Fruit fly (Drosophila melanogaster): Measurements from ENCODE around the gene CG1368.

DNA sequence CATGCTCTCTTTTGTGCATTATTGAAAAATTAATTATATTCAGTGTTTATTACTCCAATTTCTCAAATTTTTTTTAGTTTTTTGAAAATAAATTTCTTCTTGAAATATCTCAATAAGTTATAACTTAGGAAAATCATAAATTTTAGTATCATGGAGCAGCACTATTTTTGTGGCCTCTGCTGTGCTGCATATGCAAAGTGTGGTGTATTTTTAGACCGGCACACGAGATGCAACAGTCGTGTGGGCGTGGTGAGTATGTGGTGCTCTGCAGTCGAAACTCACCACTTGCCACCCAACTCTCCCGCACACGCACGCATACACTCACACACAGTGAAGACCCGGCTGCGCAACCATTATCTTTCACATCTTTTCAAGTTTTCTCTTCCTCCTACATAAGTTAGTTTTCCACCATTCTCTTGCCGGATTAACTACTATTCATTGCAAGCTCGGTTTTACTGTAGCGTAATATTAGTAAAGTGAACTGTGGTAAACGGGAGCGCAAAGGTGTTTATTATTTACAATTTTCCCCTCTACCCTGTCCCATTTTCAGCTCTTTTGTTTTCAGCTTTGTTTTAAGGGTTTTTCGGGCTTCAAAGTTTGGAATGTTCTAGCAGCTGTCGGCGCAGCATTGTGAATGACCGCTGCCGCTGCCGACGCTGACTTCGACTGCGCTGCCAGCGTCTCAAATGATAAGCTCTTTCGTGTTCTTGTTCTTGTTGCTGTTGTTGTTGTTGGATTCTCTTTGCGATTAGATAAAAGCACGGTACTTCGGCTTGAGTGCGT, 34.1 kb downstream of the CG1368 start:
- no peak for TF ChIP-seq sv (GFP tag; optimal IDR thresholded peaks at IDR 0.05)
- peak; percentile 17 for TF ChIP-seq br (GFP tag; optimal IDR thresholded peaks at IDR 0.05)
- TF ChIP-seq pan (optimal IDR thresholded peaks at IDR 0.05) = no peak
- TF ChIP-seq psq (GFP tag; optimal IDR thresholded peaks at IDR 0.05) = peak; percentile 44
- TF ChIP-seq h (GFP tag; optimal IDR thresholded peaks at IDR 0.05) = peak; percentile 69
- TF ChIP-seq Dif (GFP tag; optimal IDR thresholded peaks at IDR 0.05; ENCODE audit: partially characterized antibody) = no peak
- no peak for TF ChIP-seq Hr83 (GFP tag; optimal IDR thresholded peaks at IDR 0.05; ENCODE audit: poor library complexity, severe bottlenecking)
- no peak for TF ChIP-seq brk (GFP tag; optimal IDR thresholded peaks at IDR 0.05)
- TF ChIP-seq Sp1 (GFP tag; optimal IDR thresholded peaks at IDR 0.05) = peak; percentile 68
- TF ChIP-seq Myc (optimal IDR thresholded peaks at IDR 0.05) = no peak
- TF ChIP-seq OdsH (GFP tag; optimal IDR thresholded peaks at IDR 0.05) = no peak
- TF ChIP-seq ey (GFP tag; optimal IDR thresholded peaks at IDR 0.05) = peak; percentile 37

Data from whole organism, wandering third instar larva.